Worm (Caenorhabditis elegans): ENCODE data around the gene F26H11.4.

DNA sequence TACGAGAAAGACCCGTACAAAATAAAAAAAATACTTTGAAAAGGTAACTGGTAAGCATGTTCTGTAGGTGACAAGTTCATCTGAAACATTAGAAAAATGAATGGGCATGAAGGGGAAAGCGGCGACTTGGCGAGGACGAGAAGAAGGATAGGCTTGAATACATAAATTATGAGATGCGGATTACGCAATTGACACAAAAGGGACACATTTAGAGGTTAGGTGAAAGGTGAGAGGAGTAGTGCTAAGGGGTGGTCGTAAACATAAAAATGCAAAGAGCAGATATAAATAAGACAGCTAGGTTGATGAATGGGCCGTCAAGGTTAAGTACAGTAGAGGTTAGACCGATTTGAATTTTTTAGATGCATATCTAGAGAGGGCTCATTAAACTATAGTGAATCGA is 20.4 kb downstream of the F26H11.4 start:
- TF ChIP-seq elt-1 (tag; optimal IDR thresholded peaks at IDR 0.05) (no peak), ZK546.5 (tag; optimal IDR thresholded peaks at IDR 0.05) (no peak), nhr-11 (tag; optimal IDR thresholded peaks at IDR 0.05) (no peak), dmd-4 (tag; optimal IDR thresholded peaks at IDR 0.05) (no peak)
